Worm (Caenorhabditis elegans) whole organism, L4 larva: ENCODE data around the gene comt-2.

Experiments used
- F26F4.8 ChIP-seq: fragments of 200-800 bp; sonication (Bioruptor generic); conservative IDR thresholded peaks from 2 replicates; pipeline ENCODE4 v1.3.6; 2022; ENCODE audit warnings: missing genetic modification characterization, missing compliant biosample characterization
- F37D6.2 ChIP-seq: sonication (generic microtip); optimal IDR thresholded peaks from 2 replicates; lab custom pipeline; 2016; ENCODE audit warnings: mild to moderate bottlenecking, missing genetic modification characterization, missing compliant biosample characterization
- ZK337.2 ChIP-seq: fragments of 200-800 bp; sonication (Bioruptor generic); IDR thresholded peaks from 2 replicates; pipeline ENCODE4 v1.3.6; 2022; ENCODE audit warnings: missing genetic modification reagents, missing genetic modification characterization, missing compliant biosample characterization
- aha-1 ChIP-seq: fragments of 150-350 bp; peaks from one replicate; lab custom pipeline; 2014; ENCODE audit warnings: missing biosample characterization, missing genetic modification characterization
- ceh-62 ChIP-seq: sonication (generic microtip); optimal IDR thresholded peaks from 2 replicates; lab custom pipeline; 2017; ENCODE audit warnings: missing biosample characterization, missing genetic modification characterization
- dpl-1 ChIP-seq: fragments of 150-350 bp; optimal IDR thresholded peaks from 2 replicates; lab custom pipeline; 2014; ENCODE audit warnings: missing biosample characterization, missing genetic modification reagents, missing genetic modification characterization
- madf-5 ChIP-seq, 2 experiments: fragments of 200-800 bp; sonication (Bioruptor generic); IDR thresholded peaks; 2 replicates each; pipeline ENCODE4 v1.3.6; 2022; ENCODE audit warnings: missing compliant biosample characterization in 2 of 2, missing genetic modification characterization in 2 of 2
- madf-9 ChIP-seq: fragments of 200-800 bp; sonication (Bioruptor generic); conservative IDR thresholded peaks from 2 replicates; pipeline ENCODE4 v1.3.6; 2022; ENCODE audit warnings: missing genetic modification reagents, missing genetic modification characterization, missing compliant biosample characterization
- nhr-28 ChIP-seq: fragments of 150-350 bp; optimal IDR thresholded peaks from 2 replicates; lab custom pipeline; 2014; ENCODE audit warnings: missing biosample characterization, missing genetic modification characterization
- nhr-77 ChIP-seq: fragments of 150-350 bp; optimal IDR thresholded peaks from 2 replicates; lab custom pipeline; 2014; ENCODE audit warnings: missing biosample characterization, missing genetic modification characterization
- snpc-4 ChIP-seq: fragments of 150-350 bp; optimal IDR thresholded peaks from 2 replicates; lab custom pipeline; 2014; ENCODE audit warnings: missing biosample characterization, missing genetic modification characterization
- unc-39 ChIP-seq: sonication (generic microtip); optimal IDR thresholded peaks from 2 replicates; lab custom pipeline; 2017; ENCODE audit warnings: missing biosample characterization, missing genetic modification characterization
- vab-7 ChIP-seq: fragments of 200-800 bp; sonication (Bioruptor generic); IDR thresholded peaks from 2 replicates; pipeline ENCODE4 v1.3.6; 2022; ENCODE audit warnings: missing genetic modification reagents, missing genetic modification characterization, missing compliant biosample characterization
- ztf-11 ChIP-seq: fragments of 150-350 bp; optimal IDR thresholded peaks from 2 replicates; lab custom pipeline; 2014; ENCODE audit warnings: missing biosample characterization, missing genetic modification characterization

- TF ChIP-seq madf-5 (GFP tag; IDR thresholded peaks at IDR 0.05; lab: Robert Waterston, UW) (no peak), nhr-77 (tag; lab: Kevin White, UChicago) (no peak), ztf-11 (tag; lab: Kevin White, UChicago) (no peak), vab-7 (GFP tag; lab: Robert Waterston, UW) (no peak), unc-39 (tag; lab: Kevin White, UChicago) (no peak), ZK337.2 (GFP tag; lab: Robert Waterston, UW) (no peak), F37D6.2 (tag; lab: Kevin White, UChicago) (no peak), dpl-1 (GFP tag; lab: Kevin White, UChicago) (no peak), madf-9 (GFP tag; lab: Robert Waterston, UW) (no peak), snpc-4 (no peak), ceh-62 (tag; lab: Kevin White, UChicago) (no peak), aha-1 (tag; lab: Kevin White, UChicago) (no peak), nhr-28 (tag; lab: Kevin White, UChicago) (no peak), F26F4.8 (no peak)
These were observed 10.6 kb downstream of the comt-2 start, which contains the start of gene srh-139 for ce11 chrV:16483681-16484080.
